Worm (Caenorhabditis elegans): ENCODE results near the gene vha-19.

- no peak for TF ChIP-seq ref-1 (GFP tag; conservative IDR thresholded peaks at IDR 0.05)
- TF ChIP-seq ztf-23 (GFP tag; IDR thresholded peaks at IDR 0.05) = no peak
- no peak for TF ChIP-seq flt-1 (GFP tag; IDR thresholded peaks at IDR 0.05)
- TF ChIP-seq klf-2 (GFP tag; conservative IDR thresholded peaks at IDR 0.05) = no peak
- TF ChIP-seq T22C8.4 (GFP tag; IDR thresholded peaks at IDR 0.05) = no peak
- TF ChIP-seq cog-1 (tag; optimal IDR thresholded peaks at IDR 0.05) = no peak
- TF ChIP-seq med-1 (GFP tag; optimal IDR thresholded peaks at IDR 0.05; ENCODE audit: insufficient read depth) = no peak
These were observed 18.9 kb upstream of the vha-19 start, which contains the start of gene elks-1 for ce11 chrIV:3349977-3350580.

Measured in whole organism, midembryonic.